Worm (Caenorhabditis elegans): ENCODE data around the gene F17C8.6.

DNA sequence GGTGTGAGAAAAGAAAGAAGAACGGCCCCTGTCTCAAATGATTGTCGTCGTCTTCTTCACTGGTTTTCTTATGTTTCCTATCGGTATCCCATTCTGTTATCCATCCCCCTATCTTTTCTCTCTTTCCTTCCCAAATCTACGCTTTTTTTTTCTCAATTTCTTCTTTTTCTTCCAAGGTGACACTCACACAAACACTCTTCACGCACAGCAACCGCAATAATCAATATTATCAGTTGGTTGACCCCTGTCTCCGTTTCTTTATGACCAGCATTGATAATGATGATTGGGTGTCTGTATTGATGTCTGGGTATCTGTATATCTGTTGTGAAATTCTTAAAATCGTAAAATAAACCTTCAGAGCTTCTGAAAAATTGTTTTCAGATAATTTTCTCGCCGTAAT is 5.0 kb downstream of the F17C8.6 start:
- no peak for TF ChIP-seq ztf-22 (GFP tag; optimal IDR thresholded peaks at IDR 0.05)
- TF ChIP-seq aptf-3 (GFP tag; IDR thresholded peaks at IDR 0.05) = no peak
- no peak for TF ChIP-seq sptf-2 (GFP tag; optimal IDR thresholded peaks at IDR 0.05)
- no peak for TF ChIP-seq K11D2.4 (GFP tag; IDR thresholded peaks at IDR 0.05)
- TF ChIP-seq F39B2.1 (GFP tag; IDR thresholded peaks at IDR 0.05) = no peak
- TF ChIP-seq lsl-1 (GFP tag; optimal IDR thresholded peaks at IDR 0.05) = no peak
